Fruit fly (Drosophila melanogaster): ENCODE measurements around the gene Sgt1.

Gene Sgt1

DNA sequence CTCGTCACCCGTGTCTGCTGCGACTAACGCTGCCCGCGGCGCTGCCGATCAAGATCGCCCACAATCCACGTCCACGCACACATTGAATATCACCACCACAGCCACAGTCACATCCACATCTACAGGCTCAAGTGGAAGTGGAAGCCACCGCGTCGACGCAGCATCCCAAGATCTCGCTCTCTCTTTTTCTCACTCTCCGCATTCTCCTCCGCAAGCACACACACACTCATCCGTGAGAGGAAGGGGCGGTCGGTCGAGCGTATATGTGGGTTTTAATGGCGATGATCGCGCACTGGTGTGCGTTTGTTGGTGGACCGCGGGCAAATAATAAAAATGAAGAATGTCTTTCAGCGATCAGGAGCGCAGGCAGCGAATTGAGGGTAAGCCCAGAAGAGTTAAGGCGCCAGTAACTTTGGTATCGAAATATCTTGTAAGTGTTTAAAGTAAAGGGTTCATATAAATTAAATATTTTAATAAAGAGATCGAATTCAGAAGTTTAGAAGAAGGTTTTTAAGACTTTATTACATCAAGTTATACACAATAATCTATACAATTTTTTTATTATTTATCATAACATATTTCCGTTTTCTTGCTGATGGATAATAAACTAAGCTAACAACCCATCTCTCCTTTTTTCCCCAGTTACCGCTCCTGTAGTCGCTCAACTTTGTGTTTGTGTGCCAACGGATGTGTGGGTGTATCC lies 28.8 kb upstream of the Sgt1 start, which contains the start of gene Poxm (continued):
- TF ChIP-seq CG6808 (GFP tag; optimal IDR thresholded peaks at IDR 0.05) = peak; percentile 97
- peak; percentile 99 for TF ChIP-seq CG32006 (GFP tag; optimal IDR thresholded peaks at IDR 0.05)
- TF ChIP-seq Smox (GFP tag; optimal IDR thresholded peaks at IDR 0.05) = peak; percentile 90
- TF ChIP-seq CG8632 (GFP tag; optimal IDR thresholded peaks at IDR 0.05) = peak; percentile 94
- TF ChIP-seq Ets96B (tag; optimal IDR thresholded peaks at IDR 0.05) = peak; percentile 96
- TF ChIP-seq CG3032 (tag; optimal IDR thresholded peaks at IDR 0.05) = peak; percentile 98
- TF ChIP-seq spab (GFP tag; optimal IDR thresholded peaks at IDR 0.05) = peak; percentile 95
- peak; percentile 93 for TF ChIP-seq CG8319 (GFP tag; optimal IDR thresholded peaks at IDR 0.05)
- peak; percentile 93 for TF ChIP-seq Sox14 (GFP tag; optimal IDR thresholded peaks at IDR 0.05)
- TF ChIP-seq achi (GFP tag; optimal IDR thresholded peaks at IDR 0.05) = peak; percentile 96
- peak; percentile 96 for TF ChIP-seq fd59A (GFP tag; optimal IDR thresholded peaks at IDR 0.05)
- TF ChIP-seq pdm3 (GFP tag; optimal IDR thresholded peaks at IDR 0.05) = peak; percentile 96
- peak; percentile 93 for TF ChIP-seq CG34406 (GFP tag; optimal IDR thresholded peaks at IDR 0.05)
- TF ChIP-seq cyc (GFP tag; optimal IDR thresholded peaks at IDR 0.05) = peak; percentile 93
- TF ChIP-seq Eip75B (GFP tag; optimal IDR thresholded peaks at IDR 0.05) = peak; percentile 90

DNA sequence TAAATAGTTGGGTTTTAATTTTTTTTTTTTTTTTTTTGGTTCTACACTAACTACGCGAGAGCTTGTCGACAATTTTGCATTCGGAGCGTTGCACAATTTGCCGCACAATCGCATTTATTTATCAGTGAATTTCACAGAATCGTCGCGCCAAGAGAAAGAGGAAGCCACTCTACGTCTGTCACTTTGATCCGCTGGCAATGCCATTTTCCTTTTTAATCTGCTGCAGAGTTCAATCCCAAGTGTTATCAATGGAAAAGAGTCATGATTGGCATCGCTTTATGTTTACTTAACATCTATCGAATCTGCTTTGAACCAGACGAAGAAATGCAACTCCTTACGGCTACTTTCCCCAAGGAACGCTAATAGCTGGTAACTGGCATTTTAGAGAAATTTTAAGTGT lies 24.6 kb upstream of the Sgt1 start:
- TF ChIP-seq CG6792 (GFP tag; optimal IDR thresholded peaks at IDR 0.05) (no peak), CG6808 (GFP tag; optimal IDR thresholded peaks at IDR 0.05) (no peak), OdsH (GFP tag; optimal IDR thresholded peaks at IDR 0.05) (no peak), Hr38 (GFP tag; optimal IDR thresholded peaks at IDR 0.05) (no peak), svp (GFP tag) (peak; percentile 99), CG11294 (GFP tag; IDR thresholded peaks at IDR 0.05) (no peak), pdm3 (GFP tag; optimal IDR thresholded peaks at IDR 0.05) (no peak), dsx (GFP tag; optimal IDR thresholded peaks at IDR 0.05; ENCODE audit: poor library complexity, severe bottlenecking) (peak; percentile 54), CG8319 (GFP tag; optimal IDR thresholded peaks at IDR 0.05) (no peak), dac (GFP tag; optimal IDR thresholded peaks at IDR 0.05) (no peak), CG10669 (GFP tag; optimal IDR thresholded peaks at IDR 0.05) (no peak), fd85E (GFP tag; optimal IDR thresholded peaks at IDR 0.05) (no peak)

- no peak for TF ChIP-seq CG34406 (GFP tag; optimal IDR thresholded peaks at IDR 0.05)
- no peak for TF ChIP-seq Hr38 (GFP tag; optimal IDR thresholded peaks at IDR 0.05)
- no peak for TF ChIP-seq eg (GFP tag; IDR thresholded peaks at IDR 0.05)
- no peak for TF ChIP-seq topi (GFP tag; optimal IDR thresholded peaks at IDR 0.05)
- TF ChIP-seq dsx (GFP tag; optimal IDR thresholded peaks at IDR 0.05; ENCODE audit: poor library complexity, severe bottlenecking) = peak; percentile 93
- no peak for TF ChIP-seq CG16779 (tag; optimal IDR thresholded peaks at IDR 0.05)
- TF ChIP-seq CG6808 (GFP tag; optimal IDR thresholded peaks at IDR 0.05) = no peak
- no peak for TF ChIP-seq pdm3 (GFP tag; optimal IDR thresholded peaks at IDR 0.05)
- TF ChIP-seq svp (GFP tag) = peak; percentile 62
Observed at dm6 chr3R:8327967-8328789, 23.1 kb upstream of the Sgt1 start.

- TF ChIP-seq Eip78C (GFP tag) = no peak
- peak; percentile 33 for TF ChIP-seq fkh (GFP tag; optimal IDR thresholded peaks at IDR 0.05)
Observed at dm6 chr3R:8326884-8327283, 21.8 kb upstream of the Sgt1 start.

DNA sequence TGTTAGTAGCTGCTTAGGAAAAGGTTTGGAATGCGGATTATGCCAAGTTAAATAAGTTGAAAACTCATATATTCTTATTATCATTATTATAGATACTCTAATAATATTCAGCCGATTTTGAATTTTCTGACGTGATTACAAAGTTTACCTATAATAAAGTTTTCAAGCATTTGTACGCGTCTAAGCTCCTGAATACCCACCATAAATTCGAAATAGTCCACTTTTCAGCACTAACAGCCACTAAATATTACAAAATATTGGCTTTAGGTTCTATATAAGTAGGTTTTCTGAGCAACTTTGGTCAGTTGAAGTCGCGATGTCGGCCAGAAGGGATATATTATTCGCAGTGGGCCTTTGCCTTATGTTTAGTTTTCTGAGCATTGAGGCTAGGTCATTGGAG lies 18.9 kb upstream of the Sgt1 start, which contains the start of gene CG7443:
CG7443 (plus strand) TSS at position 301 of the 400 bp plus-strand sequence.
- no peak for TF ChIP-seq CG8119 (GFP tag; IDR thresholded peaks at IDR 0.05)
- no peak for TF ChIP-seq dac (GFP tag; optimal IDR thresholded peaks at IDR 0.05)
- TF ChIP-seq Eip93F (GFP tag; optimal IDR thresholded peaks at IDR 0.05) = no peak
- no peak for TF ChIP-seq fkh (GFP tag; optimal IDR thresholded peaks at IDR 0.05)
- no peak for TF ChIP-seq CG16779 (tag; optimal IDR thresholded peaks at IDR 0.05)
- no peak for TF ChIP-seq CG3919 (GFP tag; optimal IDR thresholded peaks at IDR 0.05)
- TF ChIP-seq CG10669 (GFP tag; optimal IDR thresholded peaks at IDR 0.05) = no peak
- TF ChIP-seq CG6808 (GFP tag; optimal IDR thresholded peaks at IDR 0.05) = no peak
- TF ChIP-seq fd59A (GFP tag; optimal IDR thresholded peaks at IDR 0.05) = no peak
- no peak for TF ChIP-seq spab (GFP tag; optimal IDR thresholded peaks at IDR 0.05)
- TF ChIP-seq CG31627 (GFP tag; optimal IDR thresholded peaks at IDR 0.05) = no peak
- TF ChIP-seq acj6 (GFP tag; optimal IDR thresholded peaks at IDR 0.05) = no peak
- TF ChIP-seq Hr39 (GFP tag; optimal IDR thresholded peaks at IDR 0.05) = no peak
- TF ChIP-seq esn (GFP tag; optimal IDR thresholded peaks at IDR 0.05) = no peak
- TF ChIP-seq OdsH (GFP tag; optimal IDR thresholded peaks at IDR 0.05) = no peak
- TF ChIP-seq CG32006 (GFP tag; optimal IDR thresholded peaks at IDR 0.05) = no peak
- no peak for TF ChIP-seq Smox (GFP tag; optimal IDR thresholded peaks at IDR 0.05)
